Fruit fly (Drosophila melanogaster): ENCODE results near the gene CG34263.

CG34263 gene

dm6 chr3L:223019-223902, 42.4 kb downstream of the CG34263 start, which contains the start of the genes pyx and CG33229 (continued):
- peak; percentile 80 for TF ChIP-seq CG10366 (GFP tag; IDR thresholded peaks at IDR 0.05)
- peak; percentile 51 for TF ChIP-seq CG15073 (GFP tag; optimal IDR thresholded peaks at IDR 0.05)
- TF ChIP-seq CG15514 (GFP tag; optimal IDR thresholded peaks at IDR 0.05), result peak; percentile 65
- TF ChIP-seq slp2 (GFP tag; optimal IDR thresholded peaks at IDR 0.05), result peak; percentile 69
- TF ChIP-seq croc (GFP tag; conservative IDR thresholded peaks at IDR 0.05), result peak; percentile 56; the same call in 1 of the 3 replicates
- TF ChIP-seq al (GFP tag; IDR thresholded peaks at IDR 0.05), result peak; percentile 86
- peak; percentile 90 for TF ChIP-seq mam (GFP tag; optimal IDR thresholded peaks at IDR 0.05)
- TF ChIP-seq CG6254 (GFP tag; optimal IDR thresholded peaks at IDR 0.05), result peak; percentile 33
- peak; percentile 87 for TF ChIP-seq az2 (GFP tag; optimal IDR thresholded peaks at IDR 0.05)
- TF ChIP-seq Eip74EF (GFP tag; optimal IDR thresholded peaks at IDR 0.05), result no peak
- no peak for TF ChIP-seq usp (GFP tag; optimal IDR thresholded peaks at IDR 0.05)
- peak; percentile 91 for TF ChIP-seq lmd (GFP tag; IDR thresholded peaks at IDR 0.05)
- TF ChIP-seq Trl (optimal IDR thresholded peaks at IDR 0.05), result no peak
- peak; percentile 70 for TF ChIP-seq Trl (GFP tag; optimal IDR thresholded peaks at IDR 0.05)
- TF ChIP-seq lbe (GFP tag; optimal IDR thresholded peaks at IDR 0.05), result no peak
- no peak for TF ChIP-seq CG12236 (GFP tag; optimal IDR thresholded peaks at IDR 0.05)
- TF ChIP-seq klu (GFP tag; IDR thresholded peaks at IDR 0.05), result peak; percentile 71; the same call in 1 of the 2 replicates
- TF ChIP-seq btn (GFP tag; optimal IDR thresholded peaks at IDR 0.05), result peak; percentile 35
- TF ChIP-seq CG1529 (GFP tag; optimal IDR thresholded peaks at IDR 0.05), result peak; percentile 47
- no peak for TF ChIP-seq bbx (GFP tag; IDR thresholded peaks at IDR 0.05; ENCODE audit: partially characterized antibody)
- TF ChIP-seq E2f1 (GFP tag; IDR thresholded peaks at IDR 0.05), result peak; percentile 75
- TF ChIP-seq CG17328 (GFP tag; IDR thresholded peaks at IDR 0.05), result peak; percentile 45; the same call in 1 of the 2 replicates
- peak; percentile 17 for TF ChIP-seq CG31365 (tag; optimal IDR thresholded peaks at IDR 0.05)
- peak; percentile 64 for TF ChIP-seq ci (GFP tag; IDR thresholded peaks at IDR 0.05)
- TF ChIP-seq Hr39 (optimal IDR thresholded peaks at IDR 0.05), result no peak
- peak; percentile 70 for TF ChIP-seq jumu (GFP tag; optimal IDR thresholded peaks at IDR 0.05)
- peak; percentile 78 for TF ChIP-seq Atf-2 (GFP tag; optimal IDR thresholded peaks at IDR 0.05)
- TF ChIP-seq run (tag; optimal IDR thresholded peaks at IDR 0.05), result no peak
- TF ChIP-seq CG7786 (GFP tag; optimal IDR thresholded peaks at IDR 0.05), result peak; percentile 83
- peak; percentile 69 for TF ChIP-seq CG8388 (GFP tag; optimal IDR thresholded peaks at IDR 0.05)
- no peak for TF ChIP-seq CG7963 (GFP tag; IDR thresholded peaks at IDR 0.05; ENCODE audit: partially characterized antibody)
- TF ChIP-seq Sox100B (GFP tag; optimal IDR thresholded peaks at IDR 0.05), result peak; percentile 81
- TF ChIP-seq CG8089 (GFP tag; optimal IDR thresholded peaks at IDR 0.05), result peak; percentile 66
- TF ChIP-seq unpg (GFP tag; optimal IDR thresholded peaks at IDR 0.05), result peak; percentile 74
- TF ChIP-seq CG6683 (GFP tag; optimal IDR thresholded peaks at IDR 0.05), result peak; percentile 13
- TF ChIP-seq CG30020 (tag; optimal IDR thresholded peaks at IDR 0.05), result peak; percentile 59
- TF ChIP-seq scrt (GFP tag; optimal IDR thresholded peaks at IDR 0.05), result peak; percentile 70
- no peak for TF ChIP-seq z (GFP tag; IDR thresholded peaks at IDR 0.05)
- no peak for TF ChIP-seq Stat92E (GFP tag; optimal IDR thresholded peaks at IDR 0.05)
- peak; percentile 89 for TF ChIP-seq Mad (GFP tag; optimal IDR thresholded peaks at IDR 0.05)
- TF ChIP-seq CG9932 (GFP tag; IDR thresholded peaks at IDR 0.05), result peak; percentile 94
- no peak for TF ChIP-seq ERR (GFP tag; optimal IDR thresholded peaks at IDR 0.05)
- peak; percentile 85 for TF ChIP-seq CG8924 (tag; optimal IDR thresholded peaks at IDR 0.05)
- TF ChIP-seq tio (GFP tag; optimal IDR thresholded peaks at IDR 0.05), result peak; percentile 90
- TF ChIP-seq CG7839 (tag; optimal IDR thresholded peaks at IDR 0.05), result peak; percentile 87
- peak; percentile 61 for TF ChIP-seq CG2116 (GFP tag; optimal IDR thresholded peaks at IDR 0.05)
- TF ChIP-seq CG11560 (tag; IDR thresholded peaks at IDR 0.05), result peak; percentile 71; the same call in 1 of the 3 replicates
- peak; percentile 62 for TF ChIP-seq tap (tag; optimal IDR thresholded peaks at IDR 0.05)
- TF ChIP-seq lola (GFP tag; optimal IDR thresholded peaks at IDR 0.05), result peak in 1 of 3 experiments; percentile 80

Data from whole organism, embryonic.